Fruit fly (Drosophila melanogaster): Measurements from ENCODE around the gene ome.

The ome gene

dm6 chr3L:14661567-14662258 is 10.9 kb upstream of the ome start (continued):
- TF ChIP-seq PHDP (tag; optimal IDR thresholded peaks at IDR 0.05) (peak; percentile 80), CG10366 (GFP tag; IDR thresholded peaks at IDR 0.05) (peak; percentile 85), NfI (GFP tag; optimal IDR thresholded peaks at IDR 0.05) (peak; percentile 76), CG30020 (tag; optimal IDR thresholded peaks at IDR 0.05) (no peak), zf30C (GFP tag; optimal IDR thresholded peaks at IDR 0.05) (peak; percentile 87), row (GFP tag; IDR thresholded peaks at IDR 0.05) (peak; percentile 93), slou (GFP tag; optimal IDR thresholded peaks at IDR 0.05) (peak; percentile 55), Chrac-16 (GFP tag; optimal IDR thresholded peaks at IDR 0.05) (peak; percentile 60), H2.0 (GFP tag; IDR thresholded peaks at IDR 0.05) (peak; percentile 82), caup (GFP tag; optimal IDR thresholded peaks at IDR 0.05; ENCODE audit: severe bottlenecking) (peak; percentile 76), ranshi (GFP tag; IDR thresholded peaks at IDR 0.05) (peak; percentile 69), CG6765 (GFP tag; optimal IDR thresholded peaks at IDR 0.05) (peak; percentile 70), dati (GFP tag; IDR thresholded peaks at IDR 0.05) (peak; percentile 2; the same call in 1 of the 2 replicates), trh (GFP tag; optimal IDR thresholded peaks at IDR 0.05) (no peak), fu2 (GFP tag; optimal IDR thresholded peaks at IDR 0.05) (peak; percentile 46), CG7556 (GFP tag; optimal IDR thresholded peaks at IDR 0.05) (peak; percentile 88), insv (GFP tag; optimal IDR thresholded peaks at IDR 0.05) (peak in 1 of 2 experiments; percentile 11), psq (GFP tag; optimal IDR thresholded peaks at IDR 0.05) (peak; percentile 55), ase (GFP tag; IDR thresholded peaks at IDR 0.05) (peak; percentile 74; the same call in 2 of the 3 replicates), Fer1 (GFP tag; optimal IDR thresholded peaks at IDR 0.05) (peak; percentile 91), CG9817 (tag; optimal IDR thresholded peaks at IDR 0.05) (peak; percentile 73), CG5180 (GFP tag; optimal IDR thresholded peaks at IDR 0.05) (peak; percentile 16), CG15696 (tag; optimal IDR thresholded peaks at IDR 0.05) (peak; percentile 45), h (optimal IDR thresholded peaks at IDR 0.05) (no peak), klu (GFP tag; IDR thresholded peaks at IDR 0.05) (peak; percentile 59), CG10147 (GFP tag; optimal IDR thresholded peaks at IDR 0.05) (peak; percentile 72), CG3065 (GFP tag; optimal IDR thresholded peaks at IDR 0.05) (no peak), CG12942 (GFP tag; optimal IDR thresholded peaks at IDR 0.05) (peak; percentile 58), gt (GFP tag; IDR thresholded peaks at IDR 0.05) (0 out of 2 replicates have a peak, but pooled peaks have one; percentile 42), Oli (tag; optimal IDR thresholded peaks at IDR 0.05) (peak; percentile 80), tap (tag; optimal IDR thresholded peaks at IDR 0.05) (peak; percentile 12), CG30403 (GFP tag; optimal IDR thresholded peaks at IDR 0.05) (peak; percentile 78), CG9797 (GFP tag; optimal IDR thresholded peaks at IDR 0.05) (no peak), CG4360 (GFP tag; IDR thresholded peaks at IDR 0.05) (peak; percentile 57; the same call in 1 of the 2 replicates), CG3281 (GFP tag; optimal IDR thresholded peaks at IDR 0.05) (peak; percentile 69), jumu (GFP tag; optimal IDR thresholded peaks at IDR 0.05) (peak; percentile 79), danr (GFP tag; IDR thresholded peaks at IDR 0.05) (peak; percentile 71; the same call in 1 of the 2 replicates), trem (tag; optimal IDR thresholded peaks at IDR 0.05) (peak; percentile 29), disco-r (GFP tag; optimal IDR thresholded peaks at IDR 0.05) (peak; percentile 58), CG32767 (GFP tag; IDR thresholded peaks at IDR 0.05) (peak; percentile 75; the same call in 1 of the 2 replicates), Fer3 (tag; optimal IDR thresholded peaks at IDR 0.05) (peak; percentile 77), CG1603 (tag; optimal IDR thresholded peaks at IDR 0.05) (peak; percentile 76), sc (optimal IDR thresholded peaks at IDR 0.05) (no peak), sc (GFP tag; optimal IDR thresholded peaks at IDR 0.05) (peak; percentile 56), CG4820 (GFP tag; optimal IDR thresholded peaks at IDR 0.05) (peak; percentile 66), tio (GFP tag; optimal IDR thresholded peaks at IDR 0.05) (peak; percentile 69), Awh (GFP tag; IDR thresholded peaks at IDR 0.05) (peak; percentile 87), wek (GFP tag; optimal IDR thresholded peaks at IDR 0.05) (peak; percentile 35), CG7271 (tag; optimal IDR thresholded peaks at IDR 0.05) (no peak), Dip2 (GFP tag; IDR thresholded peaks at IDR 0.05) (no peak)

Measured in whole organism, embryonic.